Worm (Caenorhabditis elegans): ENCODE measurements around the gene evl-20.
A peak's percentile ranks its signal among the peaks of the same experiment; 100 is the strongest.

- TF ChIP-seq T22C8.4 (GFP tag; IDR thresholded peaks at IDR 0.05), result no peak
- no peak for TF ChIP-seq med-1 (GFP tag; optimal IDR thresholded peaks at IDR 0.05; ENCODE audit: insufficient read depth)
- no peak for TF ChIP-seq cog-1 (tag; optimal IDR thresholded peaks at IDR 0.05)
- TF ChIP-seq ref-1 (GFP tag; conservative IDR thresholded peaks at IDR 0.05), result no peak
- no peak for TF ChIP-seq ztf-23 (GFP tag; IDR thresholded peaks at IDR 0.05)
- peak; percentile 54; the same call in 1 of the 2 replicates for TF ChIP-seq ztf-29 (GFP tag; IDR thresholded peaks at IDR 0.05)
Observed at ce11 chrII:8415462-8416037, 28.6 kb upstream of the evl-20 start.

All from whole organism, midembryonic.